Worm (Caenorhabditis elegans): ENCODE measurements around the gene best-20.

The best-20 gene

ce11 chrIV:3742426-3742839 lies 13.6 kb upstream of the best-20 start:
- TF ChIP-seq hmg-4 (GFP tag; optimal IDR thresholded peaks at IDR 0.05) (peak; percentile 73), pes-1 (GFP tag; IDR thresholded peaks at IDR 0.05) (no peak), ama-1 (optimal IDR thresholded peaks at IDR 0.05) (no peak), F13C5.2 (tag; optimal IDR thresholded peaks at IDR 0.05) (peak; percentile 28)

DNA sequence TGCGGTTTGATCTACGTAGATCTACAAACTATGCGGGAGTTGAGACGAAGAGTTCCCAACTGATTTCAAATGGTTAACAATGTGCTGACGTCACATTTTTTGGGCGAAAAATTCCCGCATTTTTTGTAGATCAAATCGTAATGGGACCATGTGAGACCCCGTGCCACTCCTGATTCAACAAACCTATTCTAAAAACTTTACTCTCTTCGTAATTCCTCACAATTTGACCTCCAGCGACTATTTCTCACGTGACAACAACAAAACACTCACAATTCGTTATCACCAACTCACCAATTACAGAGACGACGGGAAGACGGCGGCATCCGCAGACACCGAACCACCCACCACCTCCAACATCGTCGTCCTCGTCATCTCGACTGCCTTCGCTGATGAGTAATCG lies 12.3 kb upstream of the best-20 start, which contains the start of gene siah-1:
TSS of gene siah-1 (plus strand) at position 301 of the 400 bp plus-strand sequence.
- TF ChIP-seq B0310.2 (tag; optimal IDR thresholded peaks at IDR 0.05), result no peak
- no peak for TF ChIP-seq pes-1 (GFP tag; IDR thresholded peaks at IDR 0.05)
- no peak for TF ChIP-seq tbx-11 (GFP tag; IDR thresholded peaks at IDR 0.05)
- TF ChIP-seq hnd-1 (tag; optimal IDR thresholded peaks at IDR 0.05), result no peak
- TF ChIP-seq ama-1 (optimal IDR thresholded peaks at IDR 0.05), result no peak
- TF ChIP-seq ceh-13 (GFP tag; optimal IDR thresholded peaks at IDR 0.05), result no peak
- no peak for TF ChIP-seq flt-1 (GFP tag; IDR thresholded peaks at IDR 0.05)
- no peak for TF ChIP-seq ceh-36 (tag; optimal IDR thresholded peaks at IDR 0.05)
- TF ChIP-seq aly-1 (tag; optimal IDR thresholded peaks at IDR 0.05), result no peak
- TF ChIP-seq tra-4 (tag; optimal IDR thresholded peaks at IDR 0.05), result no peak
- TF ChIP-seq hmbx-1 (tag; optimal IDR thresholded peaks at IDR 0.05), result no peak
- no peak for TF ChIP-seq hmg-4 (GFP tag; optimal IDR thresholded peaks at IDR 0.05)
- TF ChIP-seq sea-1 (GFP tag; conservative IDR thresholded peaks at IDR 0.05), result no peak
- TF ChIP-seq scrt-1 (GFP tag; IDR thresholded peaks at IDR 0.05), result no peak
- TF ChIP-seq tbx-37 (GFP tag; conservative IDR thresholded peaks at IDR 0.05), result no peak
- no peak for TF ChIP-seq ets-7 (tag; optimal IDR thresholded peaks at IDR 0.05)
- TF ChIP-seq F13C5.2 (tag; optimal IDR thresholded peaks at IDR 0.05), result no peak

ce11 chrIV:3745806-3746205 lies 10.2 kb upstream of the best-20 start:
- TF ChIP-seq pes-1 (GFP tag; IDR thresholded peaks at IDR 0.05) (no peak), tbx-11 (GFP tag; IDR thresholded peaks at IDR 0.05) (no peak), scrt-1 (GFP tag; IDR thresholded peaks at IDR 0.05) (no peak), aly-1 (tag; optimal IDR thresholded peaks at IDR 0.05) (no peak), tra-4 (tag; optimal IDR thresholded peaks at IDR 0.05) (no peak), ceh-36 (tag; optimal IDR thresholded peaks at IDR 0.05) (no peak)

- TF ChIP-seq aly-1 (tag; optimal IDR thresholded peaks at IDR 0.05), result no peak
- TF ChIP-seq ama-1 (optimal IDR thresholded peaks at IDR 0.05), result no peak
- no peak for TF ChIP-seq hmg-4 (GFP tag; optimal IDR thresholded peaks at IDR 0.05)
- TF ChIP-seq scrt-1 (GFP tag; IDR thresholded peaks at IDR 0.05), result no peak
- TF ChIP-seq F13C5.2 (tag; optimal IDR thresholded peaks at IDR 0.05), result no peak
- no peak for TF ChIP-seq hmbx-1 (tag; optimal IDR thresholded peaks at IDR 0.05)
- TF ChIP-seq tbx-37 (GFP tag; conservative IDR thresholded peaks at IDR 0.05), result no peak
- no peak for TF ChIP-seq tra-4 (tag; optimal IDR thresholded peaks at IDR 0.05)
- TF ChIP-seq pes-1 (GFP tag; IDR thresholded peaks at IDR 0.05), result no peak
- TF ChIP-seq ceh-36 (tag; optimal IDR thresholded peaks at IDR 0.05), result no peak
- no peak for TF ChIP-seq B0310.2 (tag; optimal IDR thresholded peaks at IDR 0.05)
- no peak for TF ChIP-seq flt-1 (GFP tag; IDR thresholded peaks at IDR 0.05)
- TF ChIP-seq sea-1 (GFP tag; conservative IDR thresholded peaks at IDR 0.05), result no peak
- no peak for TF ChIP-seq hnd-1 (tag; optimal IDR thresholded peaks at IDR 0.05)
Observed at ce11 chrIV:3751001-3751400, 5.0 kb upstream of the best-20 start, which contains the start of gene ugt-45. TSS of gene ugt-45 (minus strand) at chrIV:3751101.

DNA sequence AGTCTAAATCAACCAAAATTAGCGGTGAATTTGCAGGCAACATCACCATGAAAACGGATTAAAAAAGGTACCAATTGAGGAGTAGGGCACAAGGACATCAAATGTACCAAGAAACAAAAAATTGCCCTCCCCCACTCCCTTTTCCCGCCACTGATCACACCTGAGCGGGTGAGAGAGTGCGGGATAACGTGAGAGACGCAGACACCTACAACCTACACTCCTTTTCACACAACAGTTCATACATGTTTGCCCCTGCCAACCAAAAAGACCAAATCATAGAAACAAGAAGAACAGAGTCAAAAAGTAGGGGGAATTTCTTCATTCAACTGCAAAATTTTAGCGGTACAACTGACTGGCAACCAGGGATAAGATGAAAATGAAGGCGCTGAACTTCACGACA lies 3.7 kb upstream of the best-20 start:
- TF ChIP-seq ama-1 (optimal IDR thresholded peaks at IDR 0.05) (no peak), flt-1 (GFP tag; IDR thresholded peaks at IDR 0.05) (no peak), pes-1 (GFP tag; IDR thresholded peaks at IDR 0.05) (no peak), hmbx-1 (tag; optimal IDR thresholded peaks at IDR 0.05) (no peak), aly-1 (tag; optimal IDR thresholded peaks at IDR 0.05) (no peak), B0310.2 (tag; optimal IDR thresholded peaks at IDR 0.05) (no peak), tra-4 (tag; optimal IDR thresholded peaks at IDR 0.05) (no peak), tbx-37 (GFP tag; conservative IDR thresholded peaks at IDR 0.05) (no peak), ceh-36 (tag; optimal IDR thresholded peaks at IDR 0.05) (no peak), hmg-4 (GFP tag; optimal IDR thresholded peaks at IDR 0.05) (no peak), tbx-11 (GFP tag; IDR thresholded peaks at IDR 0.05) (no peak)

ce11 chrIV:3755355-3755754 lies 666 bp upstream of the best-20 start, which contains the start of gene Y37E11AR.7:
TSS of gene Y37E11AR.7 (minus strand) at chrIV:3755455.
- TF ChIP-seq F13C5.2 (tag; optimal IDR thresholded peaks at IDR 0.05), result no peak
- TF ChIP-seq tra-4 (tag; optimal IDR thresholded peaks at IDR 0.05), result no peak
- TF ChIP-seq sea-1 (GFP tag; conservative IDR thresholded peaks at IDR 0.05), result no peak
- TF ChIP-seq aly-1 (tag; optimal IDR thresholded peaks at IDR 0.05), result no peak
- TF ChIP-seq tbx-37 (GFP tag; conservative IDR thresholded peaks at IDR 0.05), result no peak
- TF ChIP-seq B0310.2 (tag; optimal IDR thresholded peaks at IDR 0.05), result no peak

DNA sequence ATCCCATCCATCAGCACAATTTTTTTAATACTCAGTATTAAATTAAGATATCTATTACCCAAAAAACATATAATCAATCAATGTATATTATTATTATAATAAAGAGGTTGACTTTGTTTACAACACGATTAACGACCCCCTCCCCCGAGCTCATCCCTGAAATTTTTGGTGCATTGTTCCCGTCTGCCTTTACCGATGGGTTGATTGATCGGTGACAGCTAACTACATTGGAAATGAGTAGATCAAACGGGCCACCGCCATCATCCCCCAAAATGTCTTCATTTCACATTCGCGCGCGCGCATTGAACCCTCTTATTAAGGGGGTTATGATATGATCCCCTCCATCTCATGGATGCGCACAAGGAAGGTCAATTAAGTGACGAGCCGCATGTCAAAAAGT lies 3.8 kb downstream of the best-20 start:
- TF ChIP-seq pes-1 (GFP tag; IDR thresholded peaks at IDR 0.05) (no peak), hnd-1 (tag; optimal IDR thresholded peaks at IDR 0.05) (no peak), sea-1 (GFP tag; conservative IDR thresholded peaks at IDR 0.05) (no peak), aly-1 (tag; optimal IDR thresholded peaks at IDR 0.05) (no peak), B0310.2 (tag; optimal IDR thresholded peaks at IDR 0.05) (no peak), ceh-36 (tag; optimal IDR thresholded peaks at IDR 0.05) (no peak), hmbx-1 (tag; optimal IDR thresholded peaks at IDR 0.05) (no peak), scrt-1 (GFP tag; IDR thresholded peaks at IDR 0.05) (no peak), tbx-37 (GFP tag; conservative IDR thresholded peaks at IDR 0.05) (no peak), F13C5.2 (tag; optimal IDR thresholded peaks at IDR 0.05) (no peak), ceh-13 (GFP tag; optimal IDR thresholded peaks at IDR 0.05) (no peak), ama-1 (optimal IDR thresholded peaks at IDR 0.05) (no peak), ets-7 (tag; optimal IDR thresholded peaks at IDR 0.05) (no peak), tbx-11 (GFP tag; IDR thresholded peaks at IDR 0.05) (no peak), flt-1 (GFP tag; IDR thresholded peaks at IDR 0.05) (no peak), tra-4 (tag; optimal IDR thresholded peaks at IDR 0.05) (no peak), hmg-4 (GFP tag; optimal IDR thresholded peaks at IDR 0.05) (no peak)

DNA sequence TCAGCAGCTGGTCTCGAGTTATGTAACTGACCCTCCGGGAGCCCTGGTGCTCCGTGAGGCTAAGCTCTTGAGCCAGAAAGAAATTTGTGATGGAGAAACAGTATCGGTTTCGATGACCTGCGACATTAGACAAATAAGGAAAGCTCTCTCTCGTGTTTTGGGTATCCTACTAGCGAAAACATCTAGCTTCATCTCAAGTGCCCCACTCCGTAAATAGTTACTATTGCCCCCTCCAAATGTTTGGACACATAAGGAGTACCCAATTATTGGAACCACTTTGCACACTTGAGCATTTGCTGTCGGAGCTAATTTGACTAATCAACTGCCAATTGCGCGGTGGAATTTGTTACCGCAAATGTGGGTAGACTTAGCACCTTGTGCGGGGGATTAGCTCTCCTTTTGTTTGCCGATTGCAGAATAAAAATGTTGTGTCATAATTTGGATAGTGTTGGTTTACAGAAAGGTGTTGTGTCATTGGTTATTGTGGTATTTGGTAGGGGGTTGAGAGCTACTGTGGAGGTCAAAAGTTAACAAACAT lies 8.1 kb downstream of the best-20 start:
- TF ChIP-seq hmg-4 (GFP tag; optimal IDR thresholded peaks at IDR 0.05) (no peak), ama-1 (optimal IDR thresholded peaks at IDR 0.05) (no peak), flt-1 (GFP tag; IDR thresholded peaks at IDR 0.05) (no peak), hnd-1 (tag; optimal IDR thresholded peaks at IDR 0.05) (no peak), ceh-36 (tag; optimal IDR thresholded peaks at IDR 0.05) (peak; percentile 22)

Data from whole organism, early embryonic.